Worm (Caenorhabditis elegans) whole organism, young adult: ENCODE measurements around the gene F54D5.4.
A peak's percentile ranks its signal among the peaks of the same experiment; 100 is the strongest.

ENCODE experiments used
- B0019.2 ChIP-seq: fragments of 200-800 bp; sonication (Bioruptor generic); conservative IDR thresholded peaks from 2 replicates; pipeline ENCODE4 v1.3.6; 2022; ENCODE audit warnings: missing genetic modification reagents, missing genetic modification characterization, missing compliant biosample characterization
- C06A6.2 ChIP-seq: fragments of 200-800 bp; sonication (Bioruptor generic); conservative IDR thresholded peaks from 2 replicates; pipeline ENCODE4 v1.3.6; 2022; ENCODE audit warnings: missing genetic modification characterization, missing compliant biosample characterization
- D2030.7 ChIP-seq: fragments of 200-800 bp; sonication (Bioruptor generic); IDR thresholded peaks from 2 replicates; pipeline ENCODE4 v1.3.6; 2022; ENCODE audit warnings: missing genetic modification reagents, missing genetic modification characterization, missing compliant biosample characterization
- F23B12.7 ChIP-seq: sonication (generic microtip); optimal IDR thresholded peaks from 2 replicates; lab custom pipeline; 2017; ENCODE audit warnings: missing genetic modification characterization, mild to moderate bottlenecking, missing compliant biosample characterization, antibody characterized with exemption, moderate library complexity; ENCODE audit not compliant: insufficient read depth
- K12H6.12 ChIP-seq: fragments of 200-800 bp; sonication (Bioruptor generic); optimal IDR thresholded peaks from 2 replicates; lab custom pipeline; 2018; ENCODE audit warnings: mild to moderate bottlenecking, missing genetic modification characterization, missing compliant biosample characterization
- Y53G8AR.9 ChIP-seq: fragments of 200-800 bp; sonication (Bioruptor generic); conservative IDR thresholded peaks from 2 replicates; pipeline ENCODE4 v1.3.6; 2022; ENCODE audit warnings: missing genetic modification reagents, missing genetic modification characterization, missing compliant biosample characterization
- Y67H2A.10 ChIP-seq: fragments of 200-800 bp; sonication (Bioruptor generic); conservative IDR thresholded peaks from 2 replicates; pipeline ENCODE4 v1.3.6; 2022; ENCODE audit warnings: missing genetic modification reagents, missing genetic modification characterization, missing compliant biosample characterization
- ZK185.1 ChIP-seq: sonication (generic microtip); optimal IDR thresholded peaks from 2 replicates; lab custom pipeline; 2016; ENCODE audit warnings: mild to moderate bottlenecking, missing genetic modification characterization, missing compliant biosample characterization; ENCODE audit not compliant: poor library complexity, severe bottlenecking
- ama-1 ChIP-seq, 3 experiments: fragments of 150-350 bp in 1 of 3; sonication (generic microtip) in 2 of 3; optimal IDR thresholded peaks; 2 replicates each; lab custom pipeline; 2014 to 2018; ENCODE audit warnings: missing biosample characterization in 2 of 3, missing genetic modification characterization in 2 of 3, missing genetic modification reagents in 2 of 3
- bed-1 ChIP-seq: fragments of 200-800 bp; sonication (Bioruptor generic); IDR thresholded peaks from 2 replicates; pipeline ENCODE4 v1.3.6; 2022; ENCODE audit warnings: missing genetic modification reagents, missing genetic modification characterization, missing compliant biosample characterization
- ceh-100 ChIP-seq: fragments of 200-800 bp; sonication (Bioruptor generic); IDR thresholded peaks from 2 replicates; pipeline ENCODE4 v1.3.6; 2022; ENCODE audit warnings: missing genetic modification reagents, missing genetic modification characterization, missing compliant biosample characterization
- ceh-79 ChIP-seq: sonication (generic microtip); optimal IDR thresholded peaks from 2 replicates; lab custom pipeline; 2017; ENCODE audit warnings: mild to moderate bottlenecking, missing genetic modification characterization, missing compliant biosample characterization
- chd-7 ChIP-seq: sonication (generic microtip); optimal IDR thresholded peaks from 2 replicates; lab custom pipeline; 2016; ENCODE audit warnings: mild to moderate bottlenecking, missing genetic modification characterization, moderate library complexity, missing compliant biosample characterization
- dox-1 ChIP-seq: fragments of 200-800 bp; sonication (Bioruptor generic); IDR thresholded peaks from 2 replicates; pipeline ENCODE4 v1.3.6; 2022; ENCODE audit warnings: missing genetic modification reagents, missing genetic modification characterization, missing compliant biosample characterization
- fkh-3 ChIP-seq: sonication (generic microtip); optimal IDR thresholded peaks from 2 replicates; lab custom pipeline; 2016; ENCODE audit warnings: mild to moderate bottlenecking, missing genetic modification characterization, missing compliant biosample characterization
- him-1 ChIP-seq: sonication (generic microtip); optimal IDR thresholded peaks from 2 replicates; lab custom pipeline; 2016; ENCODE audit warnings: missing genotype, missing genetic modification reagents, missing genetic modification characterization, missing compliant biosample characterization
- hlh-12 ChIP-seq: sonication (generic microtip); optimal IDR thresholded peaks from 2 replicates; lab custom pipeline; 2016; ENCODE audit warnings: missing genetic modification characterization, missing compliant biosample characterization
- hlh-26 ChIP-seq: fragments of 200-800 bp; sonication (Bioruptor generic); conservative IDR thresholded peaks from 2 replicates; pipeline ENCODE4 v1.3.6; 2022; ENCODE audit warnings: missing genetic modification reagents, missing genetic modification characterization, missing compliant biosample characterization
- hrde-1 ChIP-seq: sonication (generic microtip); optimal IDR thresholded peaks from 2 replicates; lab custom pipeline; 2016; ENCODE audit warnings: missing genetic modification characterization, mild to moderate bottlenecking, missing compliant biosample characterization, moderate library complexity, missing genotype, missing genetic modification reagents, borderline replicate concordance
- hsf-1 ChIP-seq: fragments of 200-800 bp; sonication (Bioruptor generic); IDR thresholded peaks from 2 replicates; pipeline ENCODE4 v1.3.6; 2022; ENCODE audit warnings: missing genetic modification reagents, missing genetic modification characterization, missing compliant biosample characterization
- let-526 ChIP-seq: fragments of 200-800 bp; sonication (Bioruptor generic); IDR thresholded peaks from 2 replicates; pipeline ENCODE4 v1.3.6; 2022; ENCODE audit warnings: missing genetic modification reagents, missing genetic modification characterization, missing compliant biosample characterization
- lir-1 ChIP-seq: fragments of 200-800 bp; sonication (Bioruptor generic); conservative IDR thresholded peaks from 2 replicates; pipeline ENCODE4 v1.3.6; 2022; ENCODE audit warnings: missing genetic modification reagents, missing genetic modification characterization, missing compliant biosample characterization
- madf-10 ChIP-seq: sonication (generic microtip); optimal IDR thresholded peaks from 2 replicates; lab custom pipeline; 2016; ENCODE audit warnings: mild to moderate bottlenecking, missing genetic modification characterization, missing compliant biosample characterization
- madf-6 ChIP-seq: fragments of 200-800 bp; sonication (Bioruptor generic); IDR thresholded peaks from 2 replicates; pipeline ENCODE4 v1.3.6; 2022; ENCODE audit warnings: missing genetic modification reagents, missing genetic modification characterization, missing compliant biosample characterization
- mcd-1 ChIP-seq: fragments of 200-800 bp; sonication (Bioruptor generic); IDR thresholded peaks from 2 replicates; pipeline ENCODE4 v1.3.6; 2022; ENCODE audit warnings: missing genetic modification reagents, missing genetic modification characterization, missing compliant biosample characterization
- mel-28 ChIP-seq: sonication (generic microtip); optimal IDR thresholded peaks from 2 replicates; lab custom pipeline; 2016; ENCODE audit warnings: borderline replicate concordance, mild to moderate bottlenecking, missing genetic modification characterization, missing compliant biosample characterization
- mes-4 ChIP-seq: sonication (generic microtip); optimal IDR thresholded peaks from 2 replicates; lab custom pipeline; 2016; ENCODE audit warnings: missing genotype, missing genetic modification characterization, missing compliant biosample characterization
- nfya-2 ChIP-seq: fragments of 200-800 bp; sonication (Bioruptor generic); IDR thresholded peaks from 2 replicates; pipeline ENCODE4 v1.3.6; 2022; ENCODE audit warnings: missing genetic modification reagents, missing genetic modification characterization, missing compliant biosample characterization
- nfyb-1 ChIP-seq: fragments of 200-800 bp; sonication (Bioruptor generic); IDR thresholded peaks from 2 replicates; pipeline ENCODE4 v1.3.6; 2022; ENCODE audit warnings: missing genetic modification reagents, missing genetic modification characterization, missing compliant biosample characterization
- nhr-27 ChIP-seq: fragments of 200-800 bp; sonication (Bioruptor generic); optimal IDR thresholded peaks from 2 replicates; lab custom pipeline; 2018; ENCODE audit warnings: mild to moderate bottlenecking, missing genetic modification characterization, moderate library complexity, missing compliant biosample characterization
- nhr-90 ChIP-seq: sonication (generic microtip); optimal IDR thresholded peaks from 2 replicates; lab custom pipeline; 2016; ENCODE audit warnings: missing genotype, mild to moderate bottlenecking, missing genetic modification characterization, missing compliant biosample characterization
- pbrm-1 ChIP-seq: fragments of 200-800 bp; sonication (Bioruptor generic); IDR thresholded peaks from 2 replicates; pipeline ENCODE4 v1.3.6; 2022; ENCODE audit warnings: missing genetic modification reagents, missing genetic modification characterization, missing compliant biosample characterization
- pha-4 ChIP-seq: fragments of 150-350 bp; sonication (generic microtip); optimal IDR thresholded peaks from 2 replicates; lab custom pipeline; 2014; ENCODE audit warnings: missing biosample characterization, missing genetic modification reagents, missing genetic modification characterization
- rcor-1 ChIP-seq: fragments of 200-800 bp; sonication (Bioruptor generic); IDR thresholded peaks from 2 replicates; pipeline ENCODE4 v1.3.6; 2022; ENCODE audit warnings: missing genetic modification reagents, missing genetic modification characterization, missing compliant biosample characterization
- rec-8 ChIP-seq, 2 experiments: sonication (generic microtip); optimal IDR thresholded peaks; 2 replicates each; lab custom pipeline; 2016; ENCODE audit warnings: mild to moderate bottlenecking in 2 of 2, missing genetic modification characterization in 2 of 2, missing genetic modification reagents in 2 of 2, missing genotype in 2 of 2, missing biosample characterization in 1 of 2, missing compliant biosample characterization in 1 of 2, moderate library complexity in 1 of 2
- rpc-1 ChIP-seq, 2 experiments: fragments of 150-350 bp in 1 of 2; sonication (generic microtip) in 1 of 2; optimal IDR thresholded peaks; 2 replicates each; lab custom pipeline; 2014 to 2018; ENCODE audit warnings: missing biosample characterization in 1 of 2, missing genetic modification characterization in 1 of 2, missing genetic modification reagents in 1 of 2, missing genotype in 1 of 2
- sdz-38 ChIP-seq: sonication (generic microtip); optimal IDR thresholded peaks from 2 replicates; lab custom pipeline; 2016; ENCODE audit warnings: missing genotype, missing genetic modification characterization, missing compliant biosample characterization
- snpc-1.3 ChIP-seq: sonication (generic microtip); optimal IDR thresholded peaks from 2 replicates; lab custom pipeline; 2017; ENCODE audit warnings: missing genetic modification characterization, mild to moderate bottlenecking, missing compliant biosample characterization, antibody characterized with exemption, moderate library complexity, missing genotype, missing genetic modification reagents; ENCODE audit not compliant: insufficient read depth
- snpc-4 ChIP-seq, 5 experiments: fragments of 150-350 bp in 1 of 5; sonication (generic microtip) in 4 of 5; optimal IDR thresholded peaks; 2 replicates each; lab custom pipeline; 2014 to 2018; ENCODE audit warnings: missing genetic modification characterization in 5 of 5, missing biosample characterization in 3 of 5, antibody characterized with exemption in 2 of 5, mild to moderate bottlenecking in 2 of 5, missing compliant biosample characterization in 2 of 5, missing genotype in 2 of 5, moderate library complexity in 2 of 5, missing genetic modification reagents in 1 of 5
- tbp1 ChIP-seq: fragments of 200-800 bp; sonication (Bioruptor generic); optimal IDR thresholded peaks from 2 replicates; lab custom pipeline; 2018; ENCODE audit warnings: mild to moderate bottlenecking, missing genetic modification characterization, missing compliant biosample characterization
- tbx-9 ChIP-seq: sonication (generic microtip); optimal IDR thresholded peaks from 2 replicates; lab custom pipeline; 2016; ENCODE audit warnings: borderline replicate concordance, missing genetic modification characterization, inconsistent platforms, missing compliant biosample characterization
- xnd-1 ChIP-seq: sonication (generic microtip); optimal IDR thresholded peaks from 2 replicates; lab custom pipeline; 2016; ENCODE audit warnings: missing genotype, missing genetic modification reagents, missing genetic modification characterization, missing compliant biosample characterization
- ztf-22 ChIP-seq: fragments of 200-800 bp; sonication (Bioruptor generic); optimal IDR thresholded peaks from 2 replicates; lab custom pipeline; 2018; ENCODE audit warnings: mild to moderate bottlenecking, missing genetic modification characterization, moderate library complexity, missing compliant biosample characterization
- ztf-25 ChIP-seq: fragments of 200-800 bp; sonication (Bioruptor generic); IDR thresholded peaks from 2 replicates; pipeline ENCODE4 v1.3.6; 2022; ENCODE audit warnings: missing genetic modification reagents, missing genetic modification characterization, missing compliant biosample characterization
- ztf-6 ChIP-seq: fragments of 200-800 bp; sonication (Bioruptor generic); IDR thresholded peaks from 2 replicates; pipeline ENCODE4 v1.3.6; 2022; ENCODE audit warnings: missing genetic modification reagents, missing genetic modification characterization, missing compliant biosample characterization

Gene F54D5.4

DNA sequence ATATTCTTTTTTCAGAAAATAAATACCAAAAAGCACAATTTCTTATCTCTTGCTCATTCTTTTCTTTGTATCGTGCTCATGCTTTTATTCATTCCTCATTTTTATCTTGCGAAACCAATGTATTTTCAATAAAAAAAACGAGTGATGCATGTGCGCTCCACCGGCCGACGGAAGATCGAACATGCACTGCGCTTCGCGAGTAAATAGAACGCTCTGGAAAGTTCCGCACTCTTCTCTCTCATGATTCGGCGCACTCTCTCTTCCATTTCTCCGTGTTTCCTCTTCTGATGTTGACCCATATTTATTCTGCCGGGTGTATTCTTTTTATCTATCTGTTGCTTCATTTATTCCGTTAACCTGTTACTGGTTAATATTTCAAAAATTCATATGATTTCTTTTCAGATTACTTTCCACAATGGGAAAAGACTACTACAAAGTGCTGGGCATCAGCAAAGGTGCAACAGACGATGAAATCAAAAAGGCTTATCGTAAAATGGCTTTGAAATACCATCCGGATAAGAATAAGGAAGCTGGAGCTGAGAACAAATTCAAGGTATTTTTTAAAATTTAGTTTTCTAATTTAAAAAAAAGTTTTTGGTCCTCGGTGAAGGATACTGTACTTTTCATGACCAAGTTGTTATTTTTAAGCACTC lies 24.2 kb upstream of the F54D5.4 start, which contains the start of gene dnj-13 (continued):
- peak; percentile 96 for TF ChIP-seq ZK185.1 (tag; lab: Kevin White, UChicago)
- peak; percentile 98 for TF ChIP-seq Y53G8AR.9 (GFP tag; lab: Robert Waterston, UW)
- TF ChIP-seq snpc-1.3 (tag; lab: Kevin White, UChicago) = peak; percentile 67
- TF ChIP-seq let-526 (GFP tag; lab: Robert Waterston, UW) = peak; percentile 98
- peak; percentile 100 for TF ChIP-seq hsf-1 (GFP tag; lab: Robert Waterston, UW)
- TF ChIP-seq sdz-38 = no peak
- peak; percentile 41 for TF ChIP-seq pha-4 (tag; lab: Kevin White, UChicago)
- peak; percentile 97 for TF ChIP-seq dox-1 (GFP tag; lab: Robert Waterston, UW)
- peak; percentile 98 for TF ChIP-seq pbrm-1 (GFP tag; lab: Robert Waterston, UW)
- no peak for TF ChIP-seq ztf-6 (GFP tag; lab: Robert Waterston, UW)
- peak; percentile 94 for TF ChIP-seq rcor-1
- TF ChIP-seq madf-6 = peak; percentile 94
- no peak for TF ChIP-seq mes-4 (tag; lab: Kevin White, UChicago)
- peak; percentile 70 for TF ChIP-seq ama-1 (optimal IDR thresholded peaks at IDR 0.05; lab: Kevin White, UChicago)
- TF ChIP-seq ama-1 (GFP tag; optimal IDR thresholded peaks at IDR 0.05; lab: Kevin White, UChicago) = peak in 1 of 2 experiments; percentile 28
- TF ChIP-seq snpc-4 (GFP tag; optimal IDR thresholded peaks at IDR 0.05; lab: Kevin White, UChicago) = peak; percentile 24
- peak in 3 of 4 experiments; percentile 53 to 82 (median 74) for TF ChIP-seq snpc-4 (tag; optimal IDR thresholded peaks at IDR 0.05; lab: Kevin White, UChicago)
- TF ChIP-seq tbp1 = peak; percentile 76
- peak; percentile 54; the same call in 1 of the 2 replicates for TF ChIP-seq B0019.2
- peak; percentile 87 for TF ChIP-seq F23B12.7
- TF ChIP-seq nhr-90 (tag; lab: Kevin White, UChicago) = peak; percentile 49
- peak; percentile 60 for TF ChIP-seq mel-28 (tag; lab: Kevin White, UChicago)
- peak; percentile 85; the same call in 1 of the 2 replicates for TF ChIP-seq ztf-25 (GFP tag; lab: Robert Waterston, UW)
- peak; percentile 89 for TF ChIP-seq C06A6.2 (GFP tag; lab: Robert Waterston, UW)
- TF ChIP-seq hlh-12 = no peak
- peak; percentile 79 for TF ChIP-seq rpc-1 (optimal IDR thresholded peaks at IDR 0.05; lab: Kevin White, UChicago)
- TF ChIP-seq rpc-1 (tag; optimal IDR thresholded peaks at IDR 0.05; lab: Kevin White, UChicago) = no peak
- TF ChIP-seq nfyb-1 (GFP tag; lab: Robert Waterston, UW) = peak; percentile 97
- peak; percentile 93 for TF ChIP-seq ceh-100
- peak; percentile 77 for TF ChIP-seq madf-10 (tag; lab: Kevin White, UChicago)
- TF ChIP-seq K12H6.12 (tag; lab: Kevin White, UChicago) = peak; percentile 95
- no peak for TF ChIP-seq xnd-1 (tag; lab: Kevin White, UChicago)
- TF ChIP-seq bed-1 (GFP tag; lab: Robert Waterston, UW) = no peak
- peak; percentile 99 for TF ChIP-seq mcd-1 (GFP tag; lab: Robert Waterston, UW)
- TF ChIP-seq hlh-26 (GFP tag; lab: Robert Waterston, UW) = no peak
- TF ChIP-seq him-1 (tag; lab: Kevin White, UChicago) = no peak
- TF ChIP-seq Y67H2A.10 (GFP tag; lab: Robert Waterston, UW) = peak; percentile 95
- TF ChIP-seq chd-7 (tag; lab: Kevin White, UChicago) = peak; percentile 98
- peak; percentile 76 for TF ChIP-seq fkh-3 (tag; lab: Kevin White, UChicago)
- peak; percentile 91 for TF ChIP-seq lir-1 (GFP tag; lab: Robert Waterston, UW)
- peak; percentile 88 for TF ChIP-seq ztf-22 (GFP tag; lab: Kevin White, UChicago)
- peak; percentile 14 for TF ChIP-seq hrde-1
- TF ChIP-seq rec-8 (tag; optimal IDR thresholded peaks at IDR 0.05; lab: Kevin White, UChicago) = no peak
- TF ChIP-seq tbx-9 = peak; percentile 87
- TF ChIP-seq ceh-79 = peak; percentile 98
- peak; percentile 92 for TF ChIP-seq D2030.7 (GFP tag; lab: Robert Waterston, UW)
- TF ChIP-seq nhr-27 (tag; lab: Kevin White, UChicago) = peak; percentile 93
- TF ChIP-seq nfya-2 = no peak
